Worm (Caenorhabditis elegans) whole organism, L4/young adult: ENCODE measurements around the gene ZK1290.5.

ENCODE experiments used
- W03F9.2 ChIP-seq: fragments of 150-350 bp; optimal IDR thresholded peaks from 2 replicates; lab custom pipeline; 2014; ENCODE audit warnings: missing biosample characterization, missing genetic modification characterization
- dao-5 ChIP-seq: sonication (generic microtip); optimal IDR thresholded peaks from 2 replicates; lab custom pipeline; 2016; ENCODE audit warnings: missing genotype, missing genetic modification characterization, moderate library complexity, missing compliant biosample characterization
- him-1 ChIP-seq: sonication (generic microtip); optimal IDR thresholded peaks from 2 replicates; lab custom pipeline; 2016; ENCODE audit warnings: missing genotype, missing genetic modification reagents, missing genetic modification characterization, missing compliant biosample characterization

Gene ZK1290.5

ce11 chrII:7529078-7529683 lies at the start of gene ZK1290.5:
Gene ZK1290.5, plus strand, starts transcription at chrII:7529643.
- TF ChIP-seq W03F9.2 (peak; percentile 88), dao-5 (no peak), him-1 (no peak)

ce11 chrII:7483009-7483408 lies 46.4 kb upstream of the ZK1290.5 start, which contains the start of gene cah-2:
Gene cah-2, minus strand, starts transcription at chrII:7483109.
- TF ChIP-seq W03F9.2 (no peak), him-1 (no peak), dao-5 (no peak)

DNA sequence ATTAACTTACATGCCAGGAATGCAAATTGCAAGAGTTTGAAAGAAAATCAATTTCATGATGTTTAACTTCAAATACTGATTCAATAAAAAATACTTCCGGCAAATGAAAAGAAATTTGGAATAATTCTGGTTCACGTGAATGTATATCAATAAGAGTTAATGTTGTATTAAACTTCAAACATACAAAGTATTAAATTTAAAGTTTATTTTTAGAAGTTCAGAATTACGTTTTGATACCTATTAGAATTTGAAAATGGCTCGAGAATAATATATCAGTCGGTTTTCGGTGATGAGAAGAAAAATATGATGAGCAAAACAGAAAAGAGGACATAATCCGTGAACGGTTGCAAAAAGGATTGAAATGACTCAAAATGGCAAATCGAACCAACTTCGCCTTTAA lies 39.8 kb upstream of the ZK1290.5 start, which contains the start of gene D1022.9:
Gene D1022.9 (minus strand): TSS at position 101 of the 400 bp plus-strand sequence.
- TF ChIP-seq W03F9.2 (no peak), dao-5 (no peak), him-1 (no peak)

- no peak for TF ChIP-seq dao-5
- no peak for TF ChIP-seq W03F9.2
- no peak for TF ChIP-seq him-1
Measured at ce11 chrII:7493599-7493998, 35.8 kb upstream of the ZK1290.5 start, which contains the start of gene nas-23. Gene nas-23, minus strand, starts transcription at chrII:7493699.

- no peak for TF ChIP-seq dao-5
- TF ChIP-seq him-1 = no peak
- TF ChIP-seq W03F9.2 = no peak
Measured at ce11 chrII:7494155-7494554, 35.3 kb upstream of the ZK1290.5 start, which contains the start of gene R10H1.1. Gene R10H1.1, plus strand, starts transcription at chrII:7494455.

- no peak for TF ChIP-seq dao-5
Measured at ce11 chrII:7496070-7496469, 33.4 kb upstream of the ZK1290.5 start, which contains the start of gene spi-1. Gene spi-1, plus strand, starts transcription at chrII:7496247.

- TF ChIP-seq W03F9.2 (no peak), dao-5 (no peak), him-1 (no peak)
Measured at ce11 chrII:7499390-7499789, 30.1 kb upstream of the ZK1290.5 start, which contains the start of gene srab-14. Gene srab-14, minus strand, starts transcription at chrII:7499490.

DNA sequence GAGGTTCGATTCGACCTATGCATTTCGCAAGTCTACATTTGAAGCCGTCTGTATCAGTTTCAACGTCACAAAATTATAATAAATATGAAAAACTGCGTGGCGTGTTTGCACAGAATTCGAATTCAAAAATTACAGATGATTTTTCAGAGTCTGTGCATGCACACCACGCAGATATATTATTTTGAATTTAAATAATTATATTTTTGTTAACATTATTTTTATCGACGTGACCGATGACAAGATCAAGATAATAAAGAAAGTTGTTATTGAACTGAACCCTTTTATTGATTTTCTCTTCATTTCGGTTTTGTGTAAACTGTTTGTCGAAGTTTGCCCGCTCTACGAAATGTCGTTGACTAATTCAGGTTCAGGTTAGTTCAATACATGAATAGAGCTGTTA lies 24.4 kb upstream of the ZK1290.5 start, which contains the start of gene C28F5.1:
Gene C28F5.1 (plus strand): TSS at position 301 of the 400 bp plus-strand sequence.
- TF ChIP-seq dao-5 = no peak
- TF ChIP-seq W03F9.2 = no peak
- TF ChIP-seq him-1 = no peak

ce11 chrII:7519221-7519620 lies 10.2 kb upstream of the ZK1290.5 start, which contains the start of gene glb-9:
Gene glb-9, minus strand, starts transcription at chrII:7519321.
- TF ChIP-seq W03F9.2 (no peak), him-1 (no peak), dao-5 (no peak)

DNA sequence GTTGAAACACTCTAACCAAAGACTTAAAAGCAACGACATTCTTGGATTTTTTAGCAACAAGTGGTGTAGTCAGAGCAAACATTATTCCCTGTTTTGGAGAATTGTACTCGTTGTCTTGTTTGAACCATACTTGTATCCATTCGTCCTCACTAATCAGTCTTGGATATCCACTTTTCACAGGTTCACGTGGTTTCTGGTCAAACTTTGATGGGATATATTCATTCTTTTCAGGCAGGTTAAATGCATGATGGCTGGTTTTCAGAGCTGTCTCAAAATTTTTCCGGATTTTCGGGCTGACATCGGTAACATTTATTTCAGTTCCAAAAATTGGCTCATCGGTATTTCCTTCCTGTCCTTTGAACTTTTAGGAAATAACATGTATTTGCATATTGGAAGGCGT lies 8.0 kb upstream of the ZK1290.5 start:
- TF ChIP-seq him-1 (no peak), dao-5 (no peak), W03F9.2 (no peak)

ce11 chrII:7523281-7523680 lies 6.2 kb upstream of the ZK1290.5 start, which contains the start of gene ZK1290.15:
Gene ZK1290.15, plus strand, starts transcription at chrII:7523581.
- TF ChIP-seq W03F9.2 (no peak), him-1 (no peak), dao-5 (no peak)

- TF ChIP-seq W03F9.2 (no peak), dao-5 (no peak), him-1 (no peak)
Measured at ce11 chrII:7525458-7525857, 4.0 kb upstream of the ZK1290.5 start, which contains the start of the genes ZK1290.7 and rnh-1.1. Gene ZK1290.7, minus strand, starts transcription at chrII:7525558. Gene rnh-1.1, plus strand, starts transcription at chrII:7525738.

ce11 chrII:7528210-7528609 lies 1.2 kb upstream of the ZK1290.5 start:
- TF ChIP-seq dao-5 (no peak), W03F9.2 (no peak), him-1 (no peak)

ce11 chrII:7530944-7531343 lies 1.5 kb downstream of the ZK1290.5 start, which contains the start of gene wrt-1:
Gene wrt-1, plus strand, starts transcription at chrII:7530996.
- TF ChIP-seq him-1 (no peak), W03F9.2 (no peak), dao-5 (no peak)

DNA sequence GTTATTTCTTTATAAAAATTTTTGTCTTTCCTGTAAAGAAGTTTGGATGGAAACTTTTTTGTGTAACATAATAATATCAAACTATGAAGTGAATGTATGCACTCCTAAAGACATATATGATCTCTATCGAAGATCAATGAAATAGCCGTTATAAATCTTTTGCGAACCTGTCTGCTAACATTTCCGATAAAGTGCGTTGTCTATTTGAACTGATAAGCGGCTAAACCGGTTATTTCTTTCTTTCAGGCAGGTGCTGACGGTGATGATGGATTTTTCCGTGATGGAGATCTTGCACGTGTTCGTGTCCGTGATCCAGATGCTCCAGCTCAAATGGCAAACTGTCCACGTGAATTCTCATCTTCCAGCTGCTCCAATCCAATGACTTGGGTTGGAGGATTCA lies 2.0 kb downstream of the ZK1290.5 start:
- TF ChIP-seq dao-5 (no peak), W03F9.2 (no peak), him-1 (no peak)

DNA sequence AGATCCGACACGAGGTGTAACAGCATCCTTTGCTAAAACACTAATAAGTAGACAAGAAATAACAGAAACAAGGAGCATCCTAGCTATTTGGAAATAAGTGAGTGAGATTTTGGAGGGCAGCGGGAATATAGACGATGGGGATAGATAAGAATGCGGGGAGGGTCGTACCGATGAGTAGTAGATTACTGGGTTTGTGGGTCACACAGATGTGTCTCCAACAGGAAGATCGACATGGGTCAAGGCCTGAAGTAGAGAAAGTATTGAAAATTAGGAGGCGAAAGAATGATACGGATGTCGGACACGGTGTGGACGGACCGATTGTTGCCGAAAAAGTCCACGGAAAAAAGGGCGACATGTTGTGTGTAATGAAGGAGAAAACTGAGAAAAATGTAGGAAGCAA lies 4.9 kb downstream of the ZK1290.5 start, which contains the start of gene wrt-10:
Gene wrt-10 (minus strand): TSS at position 195 of the 400 bp plus-strand sequence.
- TF ChIP-seq W03F9.2 = no peak
- TF ChIP-seq him-1 = no peak
- no peak for TF ChIP-seq dao-5
